Fruit fly (Drosophila melanogaster) whole organism, embryonic: ENCODE data around the gene CG32073.

Source experiments
- B-H2 ChIP-seq: fragments of 200-800 bp; sonication (Bioruptor generic); optimal IDR thresholded peaks from 2 replicates; lab custom pipeline; 2018; ENCODE audit warnings: missing biosample characterization, mild to moderate bottlenecking, missing genetic modification characterization
- Bdp1 ChIP-seq: fragments of 200-800 bp; sonication (Bioruptor generic); optimal IDR thresholded peaks from 3 replicates; lab custom pipeline; 2016; ENCODE audit warnings: missing biosample characterization, missing genetic modification characterization
- CG10366 ChIP-seq: fragments of 200-800 bp; sonication (Bioruptor generic); IDR thresholded peaks from 2 replicates; pipeline ENCODE4 v1.3.6; 2022; ENCODE audit warnings: missing biosample characterization, missing genetic modification characterization
- CG10565 ChIP-seq: fragments of 200-800 bp; sonication (Bioruptor generic); optimal IDR thresholded peaks from 3 replicates; lab custom pipeline; 2016; ENCODE audit warnings: missing biosample characterization, mild to moderate bottlenecking, missing genetic modification characterization
- CG10959 ChIP-seq: fragments of 200-800 bp; sonication (Bioruptor generic); IDR thresholded peaks from 2 replicates; pipeline ENCODE4 v1.3.6; 2022; ENCODE audit warnings: missing biosample characterization, missing genetic modification characterization
- CG11456 ChIP-seq: fragments of 200-800 bp; sonication (Bioruptor generic); IDR thresholded peaks from 3 replicates; pipeline ENCODE4 v1.3.6; 2022; ENCODE audit warnings: missing biosample characterization, missing genetic modification characterization
- CG12071 ChIP-seq: fragments of 200-800 bp; sonication (Bioruptor generic); optimal IDR thresholded peaks from 3 replicates; lab custom pipeline; 2018; ENCODE audit warnings: missing biosample characterization, mild to moderate bottlenecking, missing genetic modification characterization
- CG12104 ChIP-seq: fragments of 200-800 bp; sonication (Bioruptor generic); optimal IDR thresholded peaks from 3 replicates; lab custom pipeline; 2016; ENCODE audit warnings: missing biosample characterization, missing genetic modification characterization
- CG12659 ChIP-seq: fragments of 200-800 bp; sonication (Bioruptor generic); optimal IDR thresholded peaks from 3 replicates; lab custom pipeline; 2017; ENCODE audit warnings: mild to moderate bottlenecking, missing biosample characterization, missing genetic modification reagents, missing genetic modification characterization
- CG14667 ChIP-seq: fragments of 200-800 bp; sonication (Bioruptor generic); IDR thresholded peaks from 2 replicates; pipeline ENCODE4 v1.3.6; 2022; ENCODE audit warnings: missing biosample characterization, missing genetic modification characterization
- CG14965 ChIP-seq: fragments of 200-800 bp; sonication (Bioruptor generic); optimal IDR thresholded peaks from 2 replicates; lab custom pipeline; 2016; ENCODE audit warnings: missing biosample characterization, missing genetic modification characterization, borderline replicate concordance
- CG16779 ChIP-seq: fragments of 200-800 bp; sonication (Bioruptor generic); IDR thresholded peaks from 2 replicates; pipeline ENCODE4 v1.3.6; 2022; ENCODE audit warnings: missing biosample characterization, missing genetic modification characterization
- CG17568 ChIP-seq: fragments of 200-800 bp; sonication (Bioruptor generic); optimal IDR thresholded peaks from 2 replicates; lab custom pipeline; 2018; ENCODE audit warnings: missing biosample characterization, mild to moderate bottlenecking, missing genetic modification characterization, moderate library complexity
- CG18011 ChIP-seq: fragments of 200-800 bp; sonication (Bioruptor generic); optimal IDR thresholded peaks from 2 replicates; lab custom pipeline; 2017; ENCODE audit warnings: missing biosample characterization, missing genetic modification characterization, mild to moderate bottlenecking, moderate library complexity, missing genotype
- CG18262 ChIP-seq: fragments of 200-800 bp; optimal IDR thresholded peaks from 3 replicates; lab custom pipeline; 2019; ENCODE audit warnings: missing biosample characterization, mild to moderate bottlenecking, missing genetic modification characterization, moderate library complexity
- CG2712 ChIP-seq: fragments of 200-800 bp; optimal IDR thresholded peaks from 3 replicates; lab custom pipeline; 2019; ENCODE audit warnings: missing biosample characterization, mild to moderate bottlenecking, missing genetic modification characterization, moderate library complexity
- CG34224 ChIP-seq: fragments of 200-800 bp; sonication (Bioruptor generic); IDR thresholded peaks from 3 replicates; pipeline ENCODE4 v1.3.6; 2022; ENCODE audit warnings: missing biosample characterization, missing genetic modification characterization; ENCODE audit not compliant: partially characterized antibody
- CG34376 ChIP-seq: fragments of 200-800 bp; sonication (Bioruptor generic); optimal IDR thresholded peaks from 2 replicates; lab custom pipeline; 2018; ENCODE audit warnings: missing biosample characterization, mild to moderate bottlenecking, missing genetic modification characterization
- CG5953 ChIP-seq: fragments of 200-800 bp; sonication (Bioruptor generic); IDR thresholded peaks from 2 replicates; pipeline ENCODE4 v1.3.6; 2022; ENCODE audit warnings: missing biosample characterization, missing genetic modification characterization
- Camta ChIP-seq: fragments of 200-800 bp; sonication (Bioruptor generic); optimal IDR thresholded peaks from 2 replicates; lab custom pipeline; 2016; ENCODE audit warnings: missing biosample characterization, missing genetic modification characterization
- ERR ChIP-seq: fragments of 200-800 bp; sonication (Bioruptor generic); optimal IDR thresholded peaks from 2 replicates; lab custom pipeline; 2016; ENCODE audit warnings: missing biosample characterization, missing genetic modification characterization
- Elba2 ChIP-seq: fragments of 200-800 bp; sonication (Bioruptor generic); optimal IDR thresholded peaks from 3 replicates; lab custom pipeline; 2016; ENCODE audit warnings: missing biosample characterization, missing genetic modification characterization
- Ets97D ChIP-seq: fragments of 200-800 bp; sonication (Bioruptor generic); optimal IDR thresholded peaks from 3 replicates; lab custom pipeline; 2016; ENCODE audit warnings: missing biosample characterization, missing genetic modification characterization
- H2.0 ChIP-seq: fragments of 200-800 bp; sonication (Bioruptor generic); IDR thresholded peaks from 2 replicates; pipeline ENCODE4 v1.3.6; 2022; ENCODE audit warnings: missing biosample characterization, missing genetic modification characterization
- Hmr ChIP-seq: fragments of 200-800 bp; sonication (Bioruptor generic); optimal IDR thresholded peaks from 3 replicates; lab custom pipeline; 2017; ENCODE audit warnings: mild to moderate bottlenecking, missing biosample characterization, missing genetic modification reagents, missing genetic modification characterization
- Hr39 ChIP-seq: fragments of >200 bp; optimal IDR thresholded peaks from 2 replicates; lab custom pipeline; 2017
- Jarid2 ChIP-seq: fragments of 200-800 bp; sonication (Bioruptor generic); optimal IDR thresholded peaks from 3 replicates; lab custom pipeline; 2017; ENCODE audit warnings: mild to moderate bottlenecking, missing biosample characterization, missing genetic modification reagents, missing genetic modification characterization
- MESR4 ChIP-seq: fragments of 200-800 bp; sonication (Bioruptor generic); optimal IDR thresholded peaks from 2 replicates; lab custom pipeline; 2018; ENCODE audit warnings: missing biosample characterization, mild to moderate bottlenecking, missing genetic modification characterization, moderate library complexity
- Spps ChIP-seq: fragments of 200-800 bp; sonication (Bioruptor generic); optimal IDR thresholded peaks from 2 replicates; lab custom pipeline; 2018; ENCODE audit warnings: missing biosample characterization, mild to moderate bottlenecking, missing genetic modification characterization
- ash1 ChIP-seq: fragments of 200-800 bp; sonication (Bioruptor generic); optimal IDR thresholded peaks from 2 replicates; lab custom pipeline; 2018; ENCODE audit warnings: missing biosample characterization, mild to moderate bottlenecking, missing genetic modification characterization
- bbx ChIP-seq: fragments of 200-800 bp; sonication (Bioruptor generic); IDR thresholded peaks from 2 replicates; pipeline ENCODE4 v1.3.6; 2022; ENCODE audit warnings: missing biosample characterization, missing genetic modification characterization; ENCODE audit not compliant: partially characterized antibody
- danr ChIP-seq: fragments of 200-800 bp; sonication (Bioruptor generic); IDR thresholded peaks from 2 replicates; pipeline ENCODE4 v1.3.6; 2022; ENCODE audit warnings: missing biosample characterization, missing genetic modification characterization
- fd64A ChIP-seq: fragments of 200-800 bp; sonication (Bioruptor generic); optimal IDR thresholded peaks from 3 replicates; lab custom pipeline; 2018; ENCODE audit warnings: missing biosample characterization, mild to moderate bottlenecking, missing genetic modification characterization
- fd96Cb ChIP-seq: fragments of 200-800 bp; sonication (Bioruptor generic); optimal IDR thresholded peaks from 2 replicates; lab custom pipeline; 2018; ENCODE audit warnings: missing biosample characterization, mild to moderate bottlenecking, missing genetic modification characterization, moderate library complexity
- gce ChIP-seq: fragments of 200-800 bp; sonication (Bioruptor generic); IDR thresholded peaks from 3 replicates; pipeline ENCODE4 v1.3.6; 2022; ENCODE audit warnings: missing biosample characterization, missing genetic modification characterization
- lilli ChIP-seq: fragments of 200-800 bp; sonication (Bioruptor generic); optimal IDR thresholded peaks from 3 replicates; lab custom pipeline; 2016; ENCODE audit warnings: missing biosample characterization, missing genetic modification characterization
- lola ChIP-seq, 3 experiments: fragments of >200 bp in 2 of 3; fragments of 200-800 bp in 1 of 3; sonication (Bioruptor generic) in 1 of 3; optimal IDR thresholded peaks; 2 replicates each; lab custom pipeline; 2017 to 2019; ENCODE audit warnings: missing biosample characterization in 3 of 3, missing genetic modification characterization in 3 of 3, mild to moderate bottlenecking in 1 of 3, moderate library complexity in 1 of 3
- luna ChIP-seq: fragments of 200-800 bp; sonication (Bioruptor generic); optimal IDR thresholded peaks from 2 replicates; lab custom pipeline; 2016; ENCODE audit warnings: missing biosample characterization, missing genetic modification characterization
- maf-S ChIP-seq: fragments of 200-800 bp; sonication (Bioruptor generic); optimal IDR thresholded peaks from 2 replicates; lab custom pipeline; 2016; ENCODE audit warnings: missing biosample characterization, missing genetic modification characterization
- otp ChIP-seq: fragments of 200-800 bp; sonication (Bioruptor generic); IDR thresholded peaks from 3 replicates; pipeline ENCODE4, ENCODE4 v1.3.6; 2022; ENCODE audit warnings: missing biosample characterization, missing genetic modification characterization
- pnt ChIP-seq: fragments of 200-800 bp; sonication (Bioruptor generic); optimal IDR thresholded peaks from 3 replicates; lab custom pipeline; 2016; ENCODE audit warnings: missing biosample characterization, missing genetic modification characterization
- repo ChIP-seq: fragments of 200-800 bp; sonication (Bioruptor generic); optimal IDR thresholded peaks from 2 replicates; lab custom pipeline; 2016; ENCODE audit warnings: missing biosample characterization, missing genetic modification characterization
- run ChIP-seq: fragments of 200-800 bp; sonication (Bioruptor generic); optimal IDR thresholded peaks from 3 replicates; lab custom pipeline; 2018; ENCODE audit warnings: missing biosample characterization, mild to moderate bottlenecking, missing genetic modification characterization
- sens-2 ChIP-seq: fragments of 200-800 bp; sonication (Bioruptor generic); IDR thresholded peaks from 2 replicates; pipeline ENCODE4 v1.3.6; 2022; ENCODE audit warnings: missing biosample characterization, missing genetic modification characterization
- shn ChIP-seq: fragments of 200-800 bp; sonication (Bioruptor generic); optimal IDR thresholded peaks from 3 replicates; lab custom pipeline; 2016; ENCODE audit warnings: missing biosample characterization, missing genetic modification characterization
- sna ChIP-seq: fragments of 200-800 bp; sonication (Bioruptor generic); IDR thresholded peaks from 2 replicates; pipeline ENCODE4 v1.3.6; 2022; ENCODE audit warnings: missing biosample characterization, missing genetic modification characterization; ENCODE audit not compliant: partially characterized antibody
- sob ChIP-seq: fragments of 200-800 bp; sonication (Bioruptor generic); IDR thresholded peaks from 2 replicates; pipeline ENCODE4 v1.3.6; 2022; ENCODE audit warnings: missing biosample characterization, missing genetic modification characterization
- tgo ChIP-seq: fragments of 200-800 bp; sonication (Bioruptor generic); IDR thresholded peaks from 3 replicates; pipeline ENCODE4 v1.3.6; 2022; ENCODE audit warnings: missing biosample characterization, missing genetic modification characterization
- wek ChIP-seq: fragments of 200-800 bp; sonication (Bioruptor generic); optimal IDR thresholded peaks from 3 replicates; lab custom pipeline; 2018; ENCODE audit warnings: missing biosample characterization, mild to moderate bottlenecking, missing genetic modification characterization, moderate library complexity
- zfh2 ChIP-seq: fragments of 200-800 bp; sonication (Bioruptor generic); optimal IDR thresholded peaks from 2 replicates; lab custom pipeline; 2016; ENCODE audit warnings: missing biosample characterization, missing genetic modification characterization

The CG32073 gene

DNA sequence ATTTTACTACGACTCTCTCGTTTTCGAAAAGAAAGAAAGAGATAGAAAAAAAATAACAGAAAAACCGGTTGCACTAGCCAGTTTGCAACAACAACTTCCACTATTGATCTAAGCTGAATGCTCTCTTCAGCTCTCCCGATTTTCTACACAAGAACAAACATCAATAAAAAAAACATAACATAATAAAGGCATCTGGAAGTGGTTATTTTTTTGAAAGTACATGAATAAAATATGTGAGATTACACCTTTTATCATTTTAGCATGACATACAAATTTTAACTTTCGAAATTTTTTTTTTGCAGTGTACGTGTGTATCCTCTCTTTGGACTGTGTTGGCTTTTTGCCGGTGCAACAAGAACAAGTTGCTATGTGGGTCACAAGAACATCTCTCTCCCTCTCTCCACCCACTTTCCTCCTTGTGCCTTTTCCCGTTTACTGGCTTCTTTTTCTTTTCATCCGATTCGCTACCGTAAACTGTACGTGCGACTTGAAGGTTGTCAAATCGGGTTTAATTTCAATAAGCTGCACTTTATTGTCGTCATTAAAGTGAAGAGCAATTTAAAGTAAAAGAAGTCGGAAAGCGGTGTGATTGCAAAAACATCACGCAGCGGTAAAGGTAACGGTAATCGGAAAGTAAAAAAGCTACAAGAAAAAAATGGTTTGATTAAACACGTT is 22.7 kb downstream of the CG32073 start (continued):
- TF ChIP-seq Camta (GFP tag; lab: Kevin White, UChicago) (peak; percentile 97), gce (GFP tag; lab: Robert Waterston, UW) (peak; percentile 97), CG5953 (peak; percentile 95), B-H2 (GFP tag; lab: Kevin White, UChicago) (no peak), fd64A (GFP tag; lab: Kevin White, UChicago) (peak; percentile 88), CG18262 (tag; lab: Kevin White, UChicago) (peak; percentile 98), run (tag; lab: Kevin White, UChicago) (peak; percentile 92), CG11456 (GFP tag; lab: Robert Waterston, UW) (peak; percentile 90), CG12071 (GFP tag; lab: Kevin White, UChicago) (peak; percentile 94), CG16779 (peak; percentile 73), CG12659 (GFP tag; lab: Kevin White, UChicago) (peak; percentile 96), Ets97D (GFP tag; lab: Kevin White, UChicago) (peak; percentile 88), fd96Cb (tag; lab: Kevin White, UChicago) (peak; percentile 97), luna (GFP tag; lab: Kevin White, UChicago) (peak; percentile 37), lola (GFP tag; optimal IDR thresholded peaks at IDR 0.05; lab: Kevin White, UChicago) (peak in 1 of 3 experiments; percentile 98), Bdp1 (peak; percentile 90), otp (GFP tag; lab: Robert Waterston, UW) (peak; percentile 97), CG18011 (GFP tag; lab: Kevin White, UChicago) (peak; percentile 77), CG14965 (GFP tag; lab: Kevin White, UChicago) (peak; percentile 85), pnt (GFP tag; lab: Kevin White, UChicago) (peak; percentile 96), sob (peak; percentile 95), CG10366 (peak; percentile 96), sna (no peak), CG17568 (GFP tag; lab: Kevin White, UChicago) (peak; percentile 95), Hmr (GFP tag; lab: Kevin White, UChicago) (peak; percentile 86), shn (GFP tag; lab: Kevin White, UChicago) (peak; percentile 92), danr (GFP tag; lab: Robert Waterston, UW) (peak; percentile 89), MESR4 (GFP tag; lab: Kevin White, UChicago) (peak; percentile 56), Jarid2 (peak; percentile 83), Spps (tag; lab: Kevin White, UChicago) (peak; percentile 96), repo (GFP tag; lab: Kevin White, UChicago) (peak; percentile 96), lilli (GFP tag; lab: Kevin White, UChicago) (peak; percentile 95), CG10959 (GFP tag; lab: Robert Waterston, UW) (peak; percentile 95), Elba2 (GFP tag; lab: Kevin White, UChicago) (peak; percentile 82), zfh2 (GFP tag; lab: Kevin White, UChicago) (peak; percentile 74), CG34224 (GFP tag; lab: Robert Waterston, UW) (no peak), sens-2 (peak; percentile 97), CG12104 (GFP tag; lab: Kevin White, UChicago) (peak; percentile 96), wek (GFP tag; lab: Kevin White, UChicago) (peak; percentile 78), ERR (GFP tag; lab: Kevin White, UChicago) (peak; percentile 87), ash1 (GFP tag; lab: Kevin White, UChicago) (peak; percentile 33), CG34376 (GFP tag; lab: Kevin White, UChicago) (peak; percentile 78), tgo (GFP tag; lab: Robert Waterston, UW) (peak; percentile 95), Hr39 (lab: Kevin White, UChicago) (no peak), CG14667 (peak; percentile 92), CG2712 (tag; lab: Kevin White, UChicago) (peak; percentile 98), H2.0 (GFP tag; lab: Robert Waterston, UW) (peak; percentile 97), maf-S (GFP tag; lab: Kevin White, UChicago) (peak; percentile 93), bbx (GFP tag; lab: Robert Waterston, UW) (no peak), CG10565 (peak; percentile 80)
